Worm (Caenorhabditis elegans) whole organism, L4 larva: ENCODE results near the gene kvs-1.

Experiments used
- D1046.2 ChIP-seq: fragments of 200-800 bp; sonication (Bioruptor generic); IDR thresholded peaks from 2 replicates; pipeline ENCODE4 v1.3.6; 2022; ENCODE audit warnings: missing genetic modification characterization, missing compliant biosample characterization
- F37D6.2 ChIP-seq: sonication (generic microtip); optimal IDR thresholded peaks from 2 replicates; lab custom pipeline; 2016; ENCODE audit warnings: mild to moderate bottlenecking, missing genetic modification characterization, missing compliant biosample characterization
- F49E8.2 ChIP-seq: sonication (generic microtip); optimal IDR thresholded peaks from 2 replicates; lab custom pipeline; 2016; ENCODE audit warnings: missing compliant biosample characterization, mild to moderate bottlenecking, missing genetic modification characterization, borderline replicate concordance
- T26A8.4 ChIP-seq: fragments of 200-800 bp; sonication (Bioruptor generic); IDR thresholded peaks from 2 replicates; pipeline ENCODE4 v1.3.6; 2022; ENCODE audit warnings: missing genetic modification characterization, missing compliant biosample characterization
- Y105C5A.15 ChIP-seq: fragments of 200-800 bp; sonication (Bioruptor generic); IDR thresholded peaks from 2 replicates; pipeline ENCODE4 v1.3.6; 2022; ENCODE audit warnings: missing genetic modification characterization, missing compliant biosample characterization
- ZK546.5 ChIP-seq, 2 experiments: sonication (generic microtip); optimal IDR thresholded peaks; 2 replicates each; lab custom pipeline; 2017; ENCODE audit warnings: missing biosample characterization in 2 of 2, missing genetic modification characterization in 2 of 2
- aha-1 ChIP-seq: fragments of 150-350 bp; peaks from one replicate; lab custom pipeline; 2014; ENCODE audit warnings: missing biosample characterization, missing genetic modification characterization
- ama-1 ChIP-seq: fragments of 150-350 bp; optimal IDR thresholded peaks from 2 replicates; lab custom pipeline; 2014; ENCODE audit warnings: inconsistent platforms, mixed read lengths
- attf-4 ChIP-seq: sonication (generic microtip); optimal IDR thresholded peaks from 3 replicates; lab custom pipeline; 2017; ENCODE audit warnings: missing biosample characterization, missing genetic modification characterization
- ceh-20 ChIP-seq: fragments of 200-800 bp; sonication (Bioruptor generic); IDR thresholded peaks from 2 replicates; pipeline ENCODE4 v1.3.6; 2022; ENCODE audit warnings: missing genetic modification reagents, missing genetic modification characterization, missing compliant biosample characterization
- ces-1 ChIP-seq: fragments of 150-350 bp; sonication (generic microtip); optimal IDR thresholded peaks from 4 replicates; lab custom pipeline; 2014; ENCODE audit warnings: missing biosample characterization, missing genetic modification reagents, missing genetic modification characterization
- ctbp-1 ChIP-seq: fragments of 200-800 bp; sonication (Bioruptor generic); IDR thresholded peaks from 2 replicates; pipeline ENCODE4 v1.3.6; 2022; ENCODE audit warnings: missing genetic modification reagents, missing genetic modification characterization, missing compliant biosample characterization
- daf-12 ChIP-seq: fragments of 150-350 bp; optimal IDR thresholded peaks from 2 replicates; lab custom pipeline; 2014; ENCODE audit warnings: missing biosample characterization, missing genetic modification reagents, missing genetic modification characterization
- daf-16 ChIP-seq, 3 experiments: sonication (generic microtip); optimal IDR thresholded peaks; 2 replicates each; lab custom pipeline; 2016 to 2017; ENCODE audit warnings: missing genetic modification characterization in 3 of 3, missing genetic modification reagents in 3 of 3, mild to moderate bottlenecking in 2 of 3, missing compliant biosample characterization in 2 of 3, missing biosample characterization in 1 of 3, moderate library complexity in 1 of 3
- dmd-6 ChIP-seq: fragments of 200-800 bp; sonication (Bioruptor generic); IDR thresholded peaks from 2 replicates; pipeline ENCODE4 v1.3.6; 2022; ENCODE audit warnings: missing genetic modification reagents, missing genetic modification characterization, missing compliant biosample characterization
- dmd-8 ChIP-seq: fragments of 200-800 bp; sonication (Bioruptor generic); IDR thresholded peaks from 2 replicates; pipeline ENCODE4 v1.3.6; 2022; ENCODE audit warnings: missing genetic modification characterization, missing compliant biosample characterization
- duxl-1 ChIP-seq: sonication (generic microtip); optimal IDR thresholded peaks from 2 replicates; lab custom pipeline; 2016; ENCODE audit warnings: mild to moderate bottlenecking, missing genetic modification characterization, moderate library complexity, missing compliant biosample characterization; ENCODE audit not compliant: poor library complexity
- dve-1 ChIP-seq: sonication (generic microtip); optimal IDR thresholded peaks from 2 replicates; lab custom pipeline; 2017; ENCODE audit warnings: antibody characterized with exemption, mild to moderate bottlenecking, missing genetic modification characterization, missing compliant biosample characterization; ENCODE audit not compliant: insufficient read depth
- egl-27 ChIP-seq: sonication (generic microtip); optimal IDR thresholded peaks from 3 replicates; lab custom pipeline; 2017; ENCODE audit warnings: missing biosample characterization, missing genetic modification reagents, missing genetic modification characterization
- hif-1 ChIP-seq, 2 experiments: sonication (generic microtip); optimal IDR thresholded peaks; 2 replicates each; lab custom pipeline; 2016 to 2017; ENCODE audit warnings: missing compliant biosample characterization in 2 of 2, missing genetic modification characterization in 2 of 2, missing genetic modification reagents in 2 of 2, missing genotype in 2 of 2, mild to moderate bottlenecking in 1 of 2
- hlh-11 ChIP-seq: fragments of 200-800 bp; sonication (Bioruptor generic); optimal IDR thresholded peaks from 2 replicates; lab custom pipeline; 2018; ENCODE audit warnings: mild to moderate bottlenecking, missing genetic modification characterization, missing compliant biosample characterization
- hlh-30 ChIP-seq: sonication (generic microtip); optimal IDR thresholded peaks from 2 replicates; lab custom pipeline; 2017; ENCODE audit warnings: antibody characterized with exemption, mild to moderate bottlenecking, missing genetic modification characterization, missing compliant biosample characterization; ENCODE audit not compliant: insufficient read depth
- hmg-1.1 ChIP-seq: fragments of 200-800 bp; sonication (Bioruptor generic); IDR thresholded peaks from 2 replicates; pipeline ENCODE4 v1.3.6; 2022; ENCODE audit warnings: missing genetic modification reagents, missing genetic modification characterization, missing compliant biosample characterization
- jun-1 ChIP-seq: fragments of 150-350 bp; optimal IDR thresholded peaks from 2 replicates; lab custom pipeline; 2014; ENCODE audit warnings: missing biosample characterization, missing genetic modification reagents, missing genetic modification characterization
- lin-1 ChIP-seq: fragments of 200-800 bp; sonication (Bioruptor generic); IDR thresholded peaks from 2 replicates; pipeline ENCODE4 v1.3.6; 2022; ENCODE audit warnings: missing genetic modification reagents, missing genetic modification characterization, missing compliant biosample characterization
- lin-29 ChIP-seq: fragments of 200-800 bp; sonication (Bioruptor generic); IDR thresholded peaks from 2 replicates; pipeline ENCODE4 v1.3.6; 2022; ENCODE audit warnings: missing genetic modification reagents, missing genetic modification characterization, missing compliant biosample characterization
- lin-38 ChIP-seq: fragments of 200-800 bp; sonication (Bioruptor generic); IDR thresholded peaks from 2 replicates; pipeline ENCODE4 v1.3.6; 2022; ENCODE audit warnings: missing genetic modification reagents, missing genetic modification characterization, missing compliant biosample characterization
- lin-39 ChIP-seq: fragments of 150-350 bp; optimal IDR thresholded peaks from 2 replicates; lab custom pipeline; 2014; ENCODE audit warnings: missing biosample characterization, missing genetic modification reagents, missing genetic modification characterization
- madf-9 ChIP-seq: fragments of 200-800 bp; sonication (Bioruptor generic); conservative IDR thresholded peaks from 2 replicates; pipeline ENCODE4 v1.3.6; 2022; ENCODE audit warnings: missing genetic modification reagents, missing genetic modification characterization, missing compliant biosample characterization
- mep-1 ChIP-seq: fragments of 150-350 bp; sonication (generic microtip); optimal IDR thresholded peaks from 3 replicates; lab custom pipeline; 2014; ENCODE audit warnings: missing biosample characterization, missing genetic modification characterization
- mxl-2 ChIP-seq: fragments of 200-800 bp; sonication (Bioruptor generic); conservative IDR thresholded peaks from 2 replicates; pipeline ENCODE4 v1.3.6; 2022; ENCODE audit warnings: missing genetic modification reagents, missing genetic modification characterization, missing compliant biosample characterization
- nhr-102 ChIP-seq: sonication (generic microtip); optimal IDR thresholded peaks from 2 replicates; lab custom pipeline; 2016; ENCODE audit warnings: mild to moderate bottlenecking, missing genetic modification characterization, moderate library complexity, missing compliant biosample characterization
- nhr-25 ChIP-seq: sonication (generic microtip); optimal IDR thresholded peaks from 2 replicates; lab custom pipeline; 2017; ENCODE audit warnings: missing genetic modification characterization, mild to moderate bottlenecking, missing compliant biosample characterization, antibody characterized with exemption, moderate library complexity, borderline replicate concordance; ENCODE audit not compliant: insufficient read depth
- nhr-28 ChIP-seq: fragments of 150-350 bp; optimal IDR thresholded peaks from 2 replicates; lab custom pipeline; 2014; ENCODE audit warnings: missing biosample characterization, missing genetic modification characterization
- nhr-42 ChIP-seq: fragments of 200-800 bp; sonication (Bioruptor generic); IDR thresholded peaks from 2 replicates; pipeline ENCODE4 v1.3.6; 2022; ENCODE audit warnings: missing genetic modification characterization, missing compliant biosample characterization
- nhr-48 ChIP-seq: sonication (generic microtip); optimal IDR thresholded peaks from 2 replicates; lab custom pipeline; 2016; ENCODE audit warnings: mild to moderate bottlenecking, missing genetic modification characterization, missing compliant biosample characterization
- nhr-6 ChIP-seq: fragments of 150-350 bp; optimal IDR thresholded peaks from 2 replicates; lab custom pipeline; 2014; ENCODE audit warnings: missing biosample characterization, missing genetic modification characterization
- nhr-77 ChIP-seq: fragments of 150-350 bp; optimal IDR thresholded peaks from 2 replicates; lab custom pipeline; 2014; ENCODE audit warnings: missing biosample characterization, missing genetic modification characterization
- php-3 ChIP-seq: fragments of 200-800 bp; sonication (Bioruptor generic); IDR thresholded peaks from 2 replicates; pipeline ENCODE4 v1.3.6; 2022; ENCODE audit warnings: missing genetic modification reagents, missing genetic modification characterization, missing compliant biosample characterization
- pqm-1 ChIP-seq: sonication (generic microtip); optimal IDR thresholded peaks from 2 replicates; lab custom pipeline; 2017; ENCODE audit warnings: missing biosample characterization, missing genetic modification characterization
- saeg-2 ChIP-seq: fragments of 200-800 bp; sonication (Bioruptor generic); IDR thresholded peaks from 2 replicates; pipeline ENCODE4 v1.3.6; 2022; ENCODE audit warnings: missing genetic modification reagents, missing genetic modification characterization, missing compliant biosample characterization
- set-16 ChIP-seq: fragments of 200-800 bp; sonication (Bioruptor generic); IDR thresholded peaks from 2 replicates; pipeline ENCODE4 v1.3.6; 2022; ENCODE audit warnings: missing genetic modification reagents, missing genetic modification characterization, missing compliant biosample characterization
- snpc-1.2 ChIP-seq: fragments of 200-800 bp; sonication (Bioruptor generic); IDR thresholded peaks from 2 replicates; pipeline ENCODE4 v1.3.6; 2022; ENCODE audit warnings: missing genetic modification reagents, missing genetic modification characterization, missing compliant biosample characterization
- tag-97 ChIP-seq: fragments of 200-800 bp; sonication (Bioruptor generic); IDR thresholded peaks from 2 replicates; pipeline ENCODE4 v1.3.6; 2022; ENCODE audit warnings: missing genetic modification characterization, missing compliant biosample characterization
- unc-130 ChIP-seq: sonication (generic microtip); optimal IDR thresholded peaks from 2 replicates; lab custom pipeline; 2016; ENCODE audit warnings: missing genetic modification reagents, missing genetic modification characterization, missing compliant biosample characterization
- unc-39 ChIP-seq: sonication (generic microtip); optimal IDR thresholded peaks from 2 replicates; lab custom pipeline; 2017; ENCODE audit warnings: missing biosample characterization, missing genetic modification characterization
- unc-62 ChIP-seq, 3 experiments: fragments of 150-350 bp in 1 of 3; sonication (generic microtip); optimal IDR thresholded peaks in 2 of 3; peaks in 1 of 3; 1 replicate in 1 of 3; 2 replicates in 2 of 3; lab custom pipeline; 2014 to 2017; ENCODE audit warnings: missing biosample characterization in 3 of 3, missing genetic modification characterization in 3 of 3, missing genetic modification reagents in 3 of 3, missing genotype in 1 of 3
- vab-7 ChIP-seq: fragments of 200-800 bp; sonication (Bioruptor generic); IDR thresholded peaks from 2 replicates; pipeline ENCODE4 v1.3.6; 2022; ENCODE audit warnings: missing genetic modification reagents, missing genetic modification characterization, missing compliant biosample characterization
- zag-1 ChIP-seq: fragments of 150-350 bp; optimal IDR thresholded peaks from 2 replicates; lab custom pipeline; 2014; ENCODE audit warnings: missing biosample characterization, missing genetic modification characterization
- zfp-3 ChIP-seq: fragments of 200-800 bp; sonication (Bioruptor generic); conservative IDR thresholded peaks from 2 replicates; pipeline ENCODE4 v1.3.6; 2022; ENCODE audit warnings: missing genetic modification reagents, missing genetic modification characterization, missing compliant biosample characterization
- zip-2 ChIP-seq: fragments of 150-350 bp; optimal IDR thresholded peaks from 2 replicates; lab custom pipeline; 2014; ENCODE audit warnings: missing biosample characterization, missing genetic modification characterization

kvs-1 gene

DNA sequence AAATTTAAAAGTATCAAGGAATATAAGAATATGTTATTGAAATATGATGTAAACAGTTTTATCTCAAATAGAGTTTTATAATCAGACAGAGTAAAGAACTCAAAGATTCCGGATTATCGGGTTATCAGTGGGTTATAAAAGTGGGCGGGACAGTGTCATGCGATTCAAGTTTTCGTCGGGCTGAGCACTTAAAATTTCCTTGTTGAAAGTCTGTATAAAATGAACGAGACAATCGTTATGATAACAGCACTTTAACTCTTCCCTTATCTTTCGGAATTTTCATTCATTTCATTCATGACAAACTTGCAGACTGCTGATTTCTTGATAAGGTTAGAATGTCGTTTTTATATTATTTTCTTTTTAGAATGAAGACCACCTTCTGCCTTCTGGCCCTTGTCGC is 18.7 kb upstream of the kvs-1 start, which contains the start of gene spp-14 (continued):
- peak; percentile 55 for TF ChIP-seq nhr-77 (tag; lab: Kevin White, UChicago)
- no peak for TF ChIP-seq lin-39 (tag; lab: Kevin White, UChicago)
- 0 out of 2 replicates have a peak, but pooled peaks have one; percentile 38 for TF ChIP-seq lin-1
- TF ChIP-seq zag-1 (tag; lab: Kevin White, UChicago), result no peak
- no peak for TF ChIP-seq ama-1 (lab: Kevin White, UChicago)
- no peak for TF ChIP-seq dmd-8 (GFP tag; lab: Robert Waterston, UW)
- TF ChIP-seq php-3, result peak; percentile 89
- TF ChIP-seq F37D6.2, result no peak
- no peak for TF ChIP-seq saeg-2 (GFP tag; lab: Robert Waterston, UW)
- no peak for TF ChIP-seq ctbp-1 (GFP tag; lab: Robert Waterston, UW)
- no peak for TF ChIP-seq aha-1
- TF ChIP-seq jun-1, result no peak
- TF ChIP-seq lin-29, result no peak
- no peak for TF ChIP-seq snpc-1.2
- no peak for TF ChIP-seq hmg-1.1 (GFP tag; lab: Robert Waterston, UW)
- peak in 1 of 2 experiments; percentile 55 for TF ChIP-seq unc-62 (GFP tag; optimal IDR thresholded peaks at IDR 0.05 in 1 of 2; lab: Kevin White, UChicago)
- TF ChIP-seq unc-62 (tag; optimal IDR thresholded peaks at IDR 0.05; lab: Kevin White, UChicago), result no peak
- no peak for TF ChIP-seq zip-2 (tag; lab: Kevin White, UChicago)
- TF ChIP-seq madf-9 (GFP tag; lab: Robert Waterston, UW), result no peak
- no peak for TF ChIP-seq set-16 (GFP tag; lab: Robert Waterston, UW)
- no peak for TF ChIP-seq nhr-42
- TF ChIP-seq tag-97 (GFP tag; lab: Robert Waterston, UW), result no peak
- TF ChIP-seq unc-130 (GFP tag; lab: Kevin White, UChicago), result no peak
- TF ChIP-seq D1046.2 (GFP tag; lab: Robert Waterston, UW), result no peak
- TF ChIP-seq daf-12 (tag; lab: Kevin White, UChicago), result no peak
- TF ChIP-seq ceh-20 (GFP tag; lab: Robert Waterston, UW), result no peak
- TF ChIP-seq nhr-25, result no peak
- peak; percentile 79 for TF ChIP-seq dmd-6 (GFP tag; lab: Robert Waterston, UW)
- no peak for TF ChIP-seq egl-27 (tag; lab: Kevin White, UChicago)
- TF ChIP-seq lin-38, result no peak
- TF ChIP-seq mxl-2, result no peak
- peak; percentile 81 for TF ChIP-seq hlh-11
- TF ChIP-seq mep-1 (tag; lab: Kevin White, UChicago), result no peak
- no peak for TF ChIP-seq Y105C5A.15
- TF ChIP-seq pqm-1 (tag; lab: Kevin White, UChicago), result peak; percentile 85
- no peak for TF ChIP-seq vab-7 (GFP tag; lab: Robert Waterston, UW)
- TF ChIP-seq nhr-28 (tag; lab: Kevin White, UChicago), result peak; percentile 48
- no peak for TF ChIP-seq F49E8.2 (tag; lab: Kevin White, UChicago)
- peak; percentile 28 for TF ChIP-seq nhr-102 (tag; lab: Kevin White, UChicago)
- TF ChIP-seq daf-16 (GFP tag; optimal IDR thresholded peaks at IDR 0.05; lab: Kevin White, UChicago), result peak in 1 of 2 experiments; percentile 55
- peak; percentile 94 for TF ChIP-seq daf-16 (tag; optimal IDR thresholded peaks at IDR 0.05; lab: Kevin White, UChicago)
- TF ChIP-seq attf-4 (tag; lab: Kevin White, UChicago), result no peak
- TF ChIP-seq hlh-30, result peak; percentile 42
- no peak for TF ChIP-seq unc-39
- no peak for TF ChIP-seq hif-1 (tag; optimal IDR thresholded peaks at IDR 0.05; lab: Kevin White, UChicago)
- TF ChIP-seq T26A8.4 (GFP tag; lab: Robert Waterston, UW), result no peak
- TF ChIP-seq duxl-1 (tag; lab: Kevin White, UChicago), result no peak
- peak; percentile 96 for TF ChIP-seq dve-1 (tag; lab: Kevin White, UChicago)
- TF ChIP-seq nhr-6, result no peak
- peak; percentile 69 for TF ChIP-seq nhr-48 (tag; lab: Kevin White, UChicago)
- no peak for TF ChIP-seq ces-1
- TF ChIP-seq zfp-3 (GFP tag; lab: Robert Waterston, UW), result no peak
- TF ChIP-seq ZK546.5 (tag; optimal IDR thresholded peaks at IDR 0.05; lab: Kevin White, UChicago), result no peak
